Worm (Caenorhabditis elegans): ENCODE results near the gene C39D10.2.

The C39D10.2 gene

ce11 chrX:7873350-7873749 is 15.7 kb upstream of the C39D10.2 start:
- TF ChIP-seq unc-62 (GFP tag; optimal IDR thresholded peaks at IDR 0.05 in 1 of 2) (peak in 1 of 2 experiments; percentile 51), unc-62 (tag; optimal IDR thresholded peaks at IDR 0.05) (no peak), Y75B8A.6 (GFP tag; IDR thresholded peaks at IDR 0.05) (no peak)

- TF ChIP-seq dpl-1 (GFP tag; optimal IDR thresholded peaks at IDR 0.05) (no peak), lin-1 (GFP tag; IDR thresholded peaks at IDR 0.05) (no peak), unc-62 (GFP tag; optimal IDR thresholded peaks at IDR 0.05 in 1 of 2) (no peak), unc-62 (tag; optimal IDR thresholded peaks at IDR 0.05) (no peak), fos-1 (tag; optimal IDR thresholded peaks at IDR 0.05) (no peak), spr-1 (tag; optimal IDR thresholded peaks at IDR 0.05) (no peak), lin-15B (tag; optimal IDR thresholded peaks at IDR 0.05) (no peak), sdz-12 (GFP tag; optimal IDR thresholded peaks at IDR 0.05) (no peak), jun-1 (tag; optimal IDR thresholded peaks at IDR 0.05) (no peak), mdl-1 (tag; optimal IDR thresholded peaks at IDR 0.05) (no peak), nhr-77 (tag; optimal IDR thresholded peaks at IDR 0.05) (no peak), lin-13 (GFP tag; optimal IDR thresholded peaks at IDR 0.05) (no peak)
These were observed 13.2 kb upstream of the C39D10.2 start, which contains the start of gene cca-1 for ce11 chrX:7875854-7876253. cca-1 (minus strand) TSS chrX:7875954.

DNA sequence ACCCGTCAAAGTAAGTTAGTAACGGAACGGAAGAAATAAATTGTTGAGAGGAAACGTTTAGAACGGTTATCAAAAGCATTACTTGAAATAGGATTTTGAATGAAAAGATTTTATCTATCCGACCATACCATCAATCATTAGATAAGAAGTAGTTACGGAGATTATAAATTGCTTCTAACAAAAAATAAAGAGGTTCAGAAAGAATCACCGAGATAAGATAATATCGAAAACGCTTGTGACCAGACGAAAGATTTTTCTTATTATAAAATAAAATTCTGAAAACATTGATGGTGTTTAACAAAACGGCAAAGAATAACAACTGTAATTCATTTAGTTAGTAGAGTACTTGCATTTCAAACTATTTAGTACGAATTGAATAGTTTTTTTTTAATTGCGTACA is 8.2 kb upstream of the C39D10.2 start, which contains the start of gene C39D10.8:
C39D10.8 (minus strand) TSS at position 101 of the 400 bp plus-strand sequence.
- TF ChIP-seq unc-62 (GFP tag; optimal IDR thresholded peaks at IDR 0.05 in 1 of 2) (peak in 1 of 2 experiments; percentile 29), unc-62 (tag; optimal IDR thresholded peaks at IDR 0.05) (no peak), nhr-25 (tag; optimal IDR thresholded peaks at IDR 0.05; ENCODE audit: borderline replicate concordance, insufficient read depth) (no peak), nhr-28 (tag; optimal IDR thresholded peaks at IDR 0.05) (no peak)

ce11 chrX:7881307-7881706 is 7.7 kb upstream of the C39D10.2 start:
- TF ChIP-seq ZK546.5 (tag; optimal IDR thresholded peaks at IDR 0.05) (no peak), lin-39 (tag; optimal IDR thresholded peaks at IDR 0.05) (no peak), Y48G9A.11 (GFP tag; IDR thresholded peaks at IDR 0.05) (no peak), sdz-12 (GFP tag; optimal IDR thresholded peaks at IDR 0.05) (no peak), ztf-7 (tag; optimal IDR thresholded peaks at IDR 0.05) (no peak), aha-1 (tag) (peak; percentile 82), unc-62 (GFP tag; optimal IDR thresholded peaks at IDR 0.05 in 1 of 2) (peak in 1 of 2 experiments; percentile 15), unc-62 (tag; optimal IDR thresholded peaks at IDR 0.05) (no peak), skn-1 (tag; optimal IDR thresholded peaks at IDR 0.05) (no peak), nhr-6 (tag; optimal IDR thresholded peaks at IDR 0.05) (peak; percentile 75)

ce11 chrX:7883994-7884393 is 5.0 kb upstream of the C39D10.2 start, which contains the start of gene pcyt-2.2:
pcyt-2.2 (plus strand) TSS chrX:7884294.
- TF ChIP-seq daf-16 (GFP tag; optimal IDR thresholded peaks at IDR 0.05): peak in 1 of 2 experiments; percentile 47
- TF ChIP-seq daf-16 (tag; optimal IDR thresholded peaks at IDR 0.05): no peak
- no peak for TF ChIP-seq nhr-28 (tag; optimal IDR thresholded peaks at IDR 0.05)
- TF ChIP-seq zip-11 (GFP tag; IDR thresholded peaks at IDR 0.05): no peak
- TF ChIP-seq mxl-3 (GFP tag; optimal IDR thresholded peaks at IDR 0.05): no peak
- TF ChIP-seq rbr-2 (tag; optimal IDR thresholded peaks at IDR 0.05): no peak
- no peak for TF ChIP-seq fos-1 (tag; optimal IDR thresholded peaks at IDR 0.05)

DNA sequence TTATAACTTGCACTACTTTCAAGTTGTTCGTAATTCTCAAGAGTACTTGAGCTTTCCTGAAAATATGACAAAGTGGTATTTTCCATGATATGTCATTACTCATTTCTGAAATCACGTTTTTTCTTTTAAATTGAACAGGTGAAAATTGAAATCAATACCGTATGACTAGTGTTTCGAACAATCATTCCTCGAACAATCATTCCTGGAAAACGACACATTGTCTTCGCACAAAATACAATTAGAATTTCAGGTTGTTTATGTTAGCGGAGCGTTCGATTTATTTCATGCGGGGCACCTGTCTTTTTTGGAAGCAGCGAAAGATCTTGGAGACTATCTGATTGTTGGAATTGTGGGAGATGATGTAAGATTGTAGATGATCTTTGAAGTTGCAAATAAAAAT is 2.8 kb upstream of the C39D10.2 start:
- TF ChIP-seq unc-62 (GFP tag; optimal IDR thresholded peaks at IDR 0.05 in 1 of 2) (peak in 1 of 2 experiments; percentile 63), unc-62 (tag; optimal IDR thresholded peaks at IDR 0.05) (no peak), aha-1 (tag) (peak; percentile 23), nhr-6 (tag; optimal IDR thresholded peaks at IDR 0.05) (no peak)

DNA sequence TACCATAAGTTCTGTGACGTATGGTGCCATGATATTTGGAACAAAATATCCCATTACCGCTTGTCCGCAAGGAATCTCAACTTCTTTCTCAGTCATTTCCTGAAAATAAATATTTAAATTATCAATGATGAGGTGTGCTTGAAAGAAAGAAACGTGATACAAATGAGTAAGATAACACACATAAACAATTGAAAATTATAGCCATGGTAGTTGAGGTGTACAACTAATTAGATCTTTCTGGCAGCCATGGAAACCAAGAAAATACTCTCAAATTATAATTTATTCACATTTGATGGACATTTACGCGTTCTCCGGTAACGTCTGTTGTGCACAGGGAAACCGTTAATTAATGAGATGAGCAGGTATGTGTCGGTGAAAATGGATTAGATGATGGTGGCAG is 3.3 kb downstream of the C39D10.2 start, which contains the start of gene C39D10.5:
C39D10.5 (minus strand) TSS at position 101 of the 400 bp plus-strand sequence.
- TF ChIP-seq vab-7 (GFP tag; IDR thresholded peaks at IDR 0.05) (no peak), attf-4 (tag; optimal IDR thresholded peaks at IDR 0.05) (no peak), dpl-1 (GFP tag; optimal IDR thresholded peaks at IDR 0.05) (no peak), nhr-42 (GFP tag; IDR thresholded peaks at IDR 0.05) (no peak), unc-62 (GFP tag; optimal IDR thresholded peaks at IDR 0.05 in 1 of 2) (no peak), unc-62 (tag; optimal IDR thresholded peaks at IDR 0.05) (no peak), daf-8 (GFP tag; IDR thresholded peaks at IDR 0.05) (no peak), hlh-30 (tag; optimal IDR thresholded peaks at IDR 0.05; ENCODE audit: insufficient read depth) (no peak), R02D3.7 (tag; optimal IDR thresholded peaks at IDR 0.05) (no peak), php-3 (GFP tag; IDR thresholded peaks at IDR 0.05) (no peak), spr-1 (tag; optimal IDR thresholded peaks at IDR 0.05) (no peak)

Measured in whole organism, L4 larva.